In the genomic region with DNA sequence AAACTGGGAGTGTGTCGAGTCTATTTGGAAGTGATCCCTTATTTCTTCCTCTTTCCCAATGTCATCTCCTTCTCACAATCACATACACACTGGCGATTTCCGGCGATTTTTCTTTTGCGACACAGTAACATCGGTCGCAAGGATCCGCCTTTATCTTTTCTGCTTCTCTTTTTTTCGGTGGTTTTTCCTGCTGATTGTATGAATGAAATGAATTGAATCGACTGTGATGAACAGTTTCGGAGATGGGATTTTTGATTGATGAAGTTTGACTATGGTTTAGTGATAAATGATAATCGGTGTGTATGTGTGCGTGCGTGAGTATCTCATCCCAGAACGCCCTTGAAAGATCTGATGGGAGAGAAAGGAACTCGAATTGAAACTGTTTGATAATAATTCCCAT, we compare ENCODE assay signal across 2 worm cellular contexts.
TF ChIP-seq lines count a peak whose summit lies in the region.

No protein-coding gene starts in this region.

TF ChIP-seq in whole organism, L1 larva, 84 proteins besides CTCF, POLR2A, EP300 and RAD21 (continued from another document):
- TF ChIP-seq efl-1 (optimal IDR thresholded peaks at IDR 0.05; lab: Kevin White, UChicago): no peak
- TF ChIP-seq efl-1 (GFP tag; optimal IDR thresholded peaks at IDR 0.05 in 1 of 2; lab: Kevin White, UChicago): peak in 1 of 2 experiments; percentile 69
- no peak for TF ChIP-seq nhr-28 (tag; optimal IDR thresholded peaks at IDR 0.05; lab: Kevin White, UChicago)
- no peak for TF ChIP-seq nhr-85 (tag; lab: Kevin White, UChicago)

TF ChIP-seq in whole organism, L3 larva, 47 proteins besides CTCF, POLR2A, EP300 and RAD21 (continued from another document):
- TF ChIP-seq elt-1 (tag; optimal IDR thresholded peaks at IDR 0.05; lab: Kevin White, UChicago) (no peak), nhr-237 (tag; optimal IDR thresholded peaks at IDR 0.05; lab: Kevin White, UChicago) (no peak), ztf-11 (tag; optimal IDR thresholded peaks at IDR 0.05; lab: Kevin White, UChicago) (no peak), jun-1 (tag; optimal IDR thresholded peaks at IDR 0.05; lab: Kevin White, UChicago) (no peak), fkh-10 (GFP tag; optimal IDR thresholded peaks at IDR 0.05; lab: Kevin White, UChicago) (no peak), lin-39 (tag; optimal IDR thresholded peaks at IDR 0.05; lab: Kevin White, UChicago) (no peak), skn-1 (tag; optimal IDR thresholded peaks at IDR 0.05; lab: Kevin White, UChicago) (no peak), pha-4 (tag; optimal IDR thresholded peaks at IDR 0.05; lab: Kevin White, UChicago) (no peak), nhr-11 (tag; optimal IDR thresholded peaks at IDR 0.05; lab: Kevin White, UChicago) (no peak), nhr-43 (tag; optimal IDR thresholded peaks at IDR 0.05; lab: Kevin White, UChicago; ENCODE audit: poor library complexity, severe bottlenecking) (no peak), lin-15B (tag; optimal IDR thresholded peaks at IDR 0.05; lab: Kevin White, UChicago) (no peak), elt-3 (tag; optimal IDR thresholded peaks at IDR 0.05; lab: Kevin White, UChicago) (peak in 2 of 3 experiments; percentile 45 to 90), ama-1 (optimal IDR thresholded peaks at IDR 0.05; lab: Kevin White, UChicago) (peak; percentile 72), aly-2 (tag; optimal IDR thresholded peaks at IDR 0.05; lab: Kevin White, UChicago) (no peak), R02D3.7 (tag; optimal IDR thresholded peaks at IDR 0.05; lab: Kevin White, UChicago) (peak; percentile 0), hmg-11 (tag; optimal IDR thresholded peaks at IDR 0.05; lab: Kevin White, UChicago) (no peak), daf-12 (tag; optimal IDR thresholded peaks at IDR 0.05; lab: Kevin White, UChicago) (no peak), nhr-23 (tag; optimal IDR thresholded peaks at IDR 0.05; lab: Kevin White, UChicago) (peak; percentile 40), nhr-28 (tag; optimal IDR thresholded peaks at IDR 0.05; lab: Kevin White, UChicago) (no peak), unc-62 (GFP tag; optimal IDR thresholded peaks at IDR 0.05; lab: Kevin White, UChicago) (no peak)
